Worm (Caenorhabditis elegans) whole organism, early embryonic: ENCODE measurements around the gene fbxa-150.

Experiments used
- flt-1 ChIP-seq: fragments of 200-800 bp; sonication (Bioruptor generic); IDR thresholded peaks from 2 replicates; pipeline ENCODE4 v1.3.6; 2022; ENCODE audit warnings: missing genetic modification characterization, missing compliant biosample characterization
- hmbx-1 ChIP-seq: sonication (generic microtip); optimal IDR thresholded peaks from 2 replicates; lab custom pipeline; 2016; ENCODE audit warnings: mild to moderate bottlenecking, missing genetic modification characterization, missing compliant biosample characterization
- hnd-1 ChIP-seq: sonication (generic microtip); optimal IDR thresholded peaks from 2 replicates; lab custom pipeline; 2016; ENCODE audit warnings: missing genetic modification characterization, missing compliant biosample characterization

DNA sequence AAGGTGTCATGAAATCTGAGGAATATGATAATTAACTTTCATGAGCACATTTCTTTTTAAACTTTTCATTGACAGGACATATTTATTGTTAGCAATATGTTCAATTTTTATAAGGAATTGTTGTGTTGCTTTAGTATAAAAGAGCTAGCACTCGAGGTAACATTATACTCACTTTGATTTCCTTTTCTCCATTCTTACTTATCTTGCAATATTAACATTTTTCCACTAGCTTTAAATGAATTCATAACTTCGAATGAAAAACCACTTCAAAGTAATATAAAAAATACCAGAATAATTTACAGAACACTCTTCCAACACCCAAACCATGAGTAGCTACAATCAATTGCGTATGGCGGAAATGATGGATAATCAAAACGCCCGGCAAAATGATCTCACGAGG, 51.0 kb downstream of the fbxa-150 start, which contains the start of gene F26F2.5:
- TF ChIP-seq flt-1 (GFP tag; lab: Robert Waterston, UW): no peak
- no peak for TF ChIP-seq hmbx-1 (tag; lab: Kevin White, UChicago)
- TF ChIP-seq hnd-1 (tag; lab: Kevin White, UChicago): no peak
